Worm (Caenorhabditis elegans): ENCODE results near the gene amt-4.
A peak's percentile ranks its signal among the peaks of the same experiment; 100 is the strongest.

The amt-4 gene

DNA sequence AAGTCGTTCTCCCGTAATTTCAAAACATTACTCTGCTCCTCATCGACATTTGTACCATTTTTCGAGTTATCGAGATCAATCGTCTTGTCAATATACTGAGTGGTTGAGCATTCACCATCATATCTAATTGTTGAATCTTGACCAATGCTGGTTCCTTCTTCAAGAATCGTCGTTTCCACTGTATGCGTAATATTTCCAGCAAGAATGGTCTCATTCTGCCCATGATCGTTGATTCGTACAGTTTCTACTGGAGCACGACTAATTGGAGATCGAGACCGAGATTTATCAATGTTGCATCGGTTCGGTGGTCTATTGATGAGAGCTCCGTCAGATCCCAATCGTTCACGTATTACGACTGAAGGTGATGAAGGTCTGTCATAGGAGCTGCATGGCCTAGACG lies 34.4 kb downstream of the amt-4 start:
- TF ChIP-seq nhr-2 (tag; optimal IDR thresholded peaks at IDR 0.05) (no peak), mls-2 (tag; optimal IDR thresholded peaks at IDR 0.05) (no peak), snpc-4 (tag; optimal IDR thresholded peaks at IDR 0.05) (no peak), elt-1 (tag; optimal IDR thresholded peaks at IDR 0.05; ENCODE audit: borderline replicate concordance, insufficient read depth) (no peak), lin-32 (GFP tag; optimal IDR thresholded peaks at IDR 0.05) (no peak)

DNA sequence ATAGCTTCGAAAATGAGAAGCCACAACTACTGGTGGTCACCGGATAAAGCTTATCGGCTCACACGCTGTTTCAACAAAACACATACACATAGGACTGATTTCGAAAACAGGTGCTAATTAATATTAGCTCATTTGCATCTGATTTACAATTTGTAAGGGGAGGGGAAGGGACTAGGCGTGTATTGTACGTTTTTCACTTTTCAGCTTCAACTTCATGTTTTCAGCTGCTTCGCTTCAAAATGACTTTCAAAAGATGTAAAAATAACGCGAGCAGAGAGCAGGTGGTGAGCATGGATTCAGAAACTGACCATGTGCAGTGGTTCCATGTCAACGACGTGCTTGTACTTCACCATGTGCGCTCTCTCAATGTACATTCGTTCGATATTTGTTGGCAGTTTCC lies 35.9 kb downstream of the amt-4 start:
- TF ChIP-seq nhr-12 (tag; optimal IDR thresholded peaks at IDR 0.05) (no peak), elt-3 (tag; optimal IDR thresholded peaks at IDR 0.05) (no peak), flh-1 (GFP tag; optimal IDR thresholded peaks at IDR 0.05) (no peak), mep-1 (tag; optimal IDR thresholded peaks at IDR 0.05) (no peak), lsy-2 (tag; optimal IDR thresholded peaks at IDR 0.05) (no peak), elt-1 (tag; optimal IDR thresholded peaks at IDR 0.05; ENCODE audit: borderline replicate concordance, insufficient read depth) (no peak), cnd-1 (tag; optimal IDR thresholded peaks at IDR 0.05) (no peak)

ce11 chrX:4604185-4604584 lies 39.1 kb downstream of the amt-4 start:
- TF ChIP-seq lin-13 (tag; optimal IDR thresholded peaks at IDR 0.05) (no peak), zip-8 (tag; optimal IDR thresholded peaks at IDR 0.05) (no peak), nhr-237 (tag; optimal IDR thresholded peaks at IDR 0.05) (no peak), ceh-39 (tag; optimal IDR thresholded peaks at IDR 0.05) (no peak), ces-1 (GFP tag; optimal IDR thresholded peaks at IDR 0.05) (no peak), nhr-76 (tag; optimal IDR thresholded peaks at IDR 0.05) (no peak)

DNA sequence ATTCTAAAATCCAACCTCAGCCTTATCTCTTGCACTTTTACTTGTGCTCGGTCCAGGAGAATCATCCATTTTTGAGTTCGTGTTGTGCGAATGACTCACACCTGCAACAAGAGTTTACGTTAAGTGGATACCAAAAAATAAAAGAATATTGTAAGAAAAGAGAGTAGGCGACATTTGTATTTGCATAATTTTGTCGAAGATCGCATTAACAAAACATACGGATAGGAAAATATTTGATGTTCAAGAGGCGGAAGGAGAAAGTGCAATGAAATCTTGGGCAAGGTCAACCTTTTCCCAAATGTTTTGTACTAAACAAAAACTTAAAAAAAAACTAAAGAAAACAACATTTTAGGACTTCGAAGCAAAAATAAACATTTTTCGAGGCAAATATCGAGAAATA lies 40.7 kb downstream of the amt-4 start, which contains the start of gene spat-3:
Gene spat-3, minus strand, starts transcription at position 101 of the 400 bp plus-strand sequence.
- TF ChIP-seq cnd-1 (tag; optimal IDR thresholded peaks at IDR 0.05) (no peak), nhr-28 (tag; optimal IDR thresholded peaks at IDR 0.05) (no peak)

DNA sequence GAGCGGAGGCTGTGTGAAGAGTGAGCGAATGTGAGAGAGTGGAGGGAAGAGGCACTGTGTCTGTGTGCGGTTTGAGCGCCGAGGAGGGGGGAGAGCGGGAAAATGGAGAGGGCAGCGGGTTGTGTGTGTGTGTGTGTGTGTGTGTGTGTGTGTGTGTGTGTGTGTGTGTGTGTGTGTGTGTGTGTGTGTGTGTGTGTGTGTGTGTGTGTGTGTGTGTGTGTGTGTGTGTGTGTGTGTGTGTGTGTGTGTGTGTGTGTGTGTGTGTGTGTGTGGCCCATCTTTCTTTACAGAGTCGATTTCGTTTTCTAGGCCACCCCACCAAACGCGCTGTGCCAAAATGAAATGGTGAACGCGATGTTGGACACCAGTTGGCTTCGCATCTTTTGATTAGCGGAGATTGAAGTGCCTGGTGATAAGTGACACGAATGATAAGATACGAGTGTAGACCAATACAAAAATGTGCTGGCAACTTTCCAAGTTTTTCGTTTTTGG lies 41.3 kb downstream of the amt-4 start:
- TF ChIP-seq mls-2 (tag; optimal IDR thresholded peaks at IDR 0.05), result peak; percentile 93
- peak; percentile 71 for TF ChIP-seq flh-1 (GFP tag; optimal IDR thresholded peaks at IDR 0.05)
- peak; percentile 87 for TF ChIP-seq unc-120 (tag; optimal IDR thresholded peaks at IDR 0.05; ENCODE audit: poor library complexity, severe bottlenecking)
- peak; percentile 73 for TF ChIP-seq sem-2 (GFP tag; optimal IDR thresholded peaks at IDR 0.05)
- peak; percentile 93 for TF ChIP-seq drap-1 (GFP tag; optimal IDR thresholded peaks at IDR 0.05)
- TF ChIP-seq nhr-12 (tag; optimal IDR thresholded peaks at IDR 0.05), result peak; percentile 92
- peak; percentile 94 for TF ChIP-seq sptf-1 (tag; optimal IDR thresholded peaks at IDR 0.05)
- TF ChIP-seq ceh-83 (GFP tag; optimal IDR thresholded peaks at IDR 0.05), result peak; percentile 82
- peak; percentile 51 for TF ChIP-seq hlh-1 (tag; optimal IDR thresholded peaks at IDR 0.05)
- TF ChIP-seq tbx-8 (GFP tag; optimal IDR thresholded peaks at IDR 0.05), result peak; percentile 73
- peak; percentile 74 for TF ChIP-seq lin-32 (GFP tag; optimal IDR thresholded peaks at IDR 0.05)
- peak; percentile 93 for TF ChIP-seq cnd-1 (tag; optimal IDR thresholded peaks at IDR 0.05)
- peak; percentile 79 for TF ChIP-seq ceh-43 (GFP tag; optimal IDR thresholded peaks at IDR 0.05)
- peak; percentile 94 for TF ChIP-seq M03D4.4 (tag; optimal IDR thresholded peaks at IDR 0.05)
- TF ChIP-seq mep-1 (tag; optimal IDR thresholded peaks at IDR 0.05), result peak; percentile 19
- peak; percentile 34 for TF ChIP-seq ztf-11 (tag; optimal IDR thresholded peaks at IDR 0.05)
- peak; percentile 80 for TF ChIP-seq ham-2 (GFP tag; optimal IDR thresholded peaks at IDR 0.05)
- peak; percentile 66 for TF ChIP-seq lin-13 (tag; optimal IDR thresholded peaks at IDR 0.05)
- peak; percentile 51 for TF ChIP-seq pha-4 (tag; optimal IDR thresholded peaks at IDR 0.05)

DNA sequence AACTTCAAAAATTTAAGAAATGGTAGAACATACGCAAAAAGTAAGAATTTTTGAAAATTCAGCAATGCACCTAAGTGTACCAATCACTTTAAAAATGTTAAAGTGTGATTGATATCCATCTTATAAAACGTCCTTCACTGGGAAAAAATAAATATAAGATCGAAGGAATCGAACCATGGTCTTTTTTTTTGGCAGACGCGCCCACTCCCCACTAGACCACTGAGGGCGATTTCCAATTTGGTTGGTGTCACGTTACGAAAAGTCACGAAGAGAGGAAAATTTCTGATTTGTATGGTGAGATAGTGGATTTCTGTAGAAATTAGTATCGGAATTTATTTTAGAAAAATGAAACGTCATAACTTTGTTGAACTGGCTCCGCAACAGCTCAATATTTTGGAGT lies 42.2 kb downstream of the amt-4 start:
- TF ChIP-seq unc-39 (tag; optimal IDR thresholded peaks at IDR 0.05) (no peak), lsy-2 (tag; optimal IDR thresholded peaks at IDR 0.05) (no peak), mep-1 (tag; optimal IDR thresholded peaks at IDR 0.05) (no peak), pha-4 (tag; optimal IDR thresholded peaks at IDR 0.05) (no peak), elt-1 (tag; optimal IDR thresholded peaks at IDR 0.05; ENCODE audit: borderline replicate concordance, insufficient read depth) (no peak), sptf-1 (tag; optimal IDR thresholded peaks at IDR 0.05) (no peak), M03D4.4 (tag; optimal IDR thresholded peaks at IDR 0.05) (no peak), nhr-28 (tag; optimal IDR thresholded peaks at IDR 0.05) (no peak), mab-5 (tag; optimal IDR thresholded peaks at IDR 0.05) (no peak), unc-62 (GFP tag; optimal IDR thresholded peaks at IDR 0.05) (no peak), flh-1 (GFP tag; optimal IDR thresholded peaks at IDR 0.05) (no peak), ceh-43 (GFP tag; optimal IDR thresholded peaks at IDR 0.05) (no peak)

All from whole organism, mixed stage, embryonic.